Worm (Caenorhabditis elegans) whole organism, mixed stage, embryonic: Measurements from ENCODE around the gene C14C11.4.

ENCODE experiments used
- ces-1 ChIP-seq: fragments of 150-350 bp; optimal IDR thresholded peaks from 2 replicates; lab custom pipeline; 2014; ENCODE audit warnings: missing biosample characterization, missing genetic modification reagents, missing genetic modification characterization
- mab-5 ChIP-seq: fragments of 150-350 bp; optimal IDR thresholded peaks from 2 replicates; lab custom pipeline; 2014; ENCODE audit warnings: missing biosample characterization, missing genetic modification characterization
- nhr-237 ChIP-seq: fragments of 150-350 bp; optimal IDR thresholded peaks from 2 replicates; lab custom pipeline; 2014; ENCODE audit warnings: missing biosample characterization, missing genetic modification characterization
- nhr-76 ChIP-seq: sonication (generic microtip); optimal IDR thresholded peaks from 2 replicates; lab custom pipeline; 2017; ENCODE audit warnings: missing biosample characterization, missing genetic modification characterization
- unc-39 ChIP-seq: fragments of 150-350 bp; optimal IDR thresholded peaks from 2 replicates; lab custom pipeline; 2014; ENCODE audit warnings: missing biosample characterization, missing genetic modification characterization

ce11 chrV:5621390-5621789, 26.0 kb upstream of the C14C11.4 start, which contains the start of gene M03E7.1:
- no peak for TF ChIP-seq ces-1 (GFP tag; lab: Kevin White, UChicago)
- no peak for TF ChIP-seq nhr-237 (tag; lab: Kevin White, UChicago)
- TF ChIP-seq mab-5: no peak
- no peak for TF ChIP-seq nhr-76 (tag; lab: Kevin White, UChicago)
- no peak for TF ChIP-seq unc-39
